Worm (Caenorhabditis elegans) whole organism, L1 larva: ENCODE data around the gene Y54G2A.7.
A peak's percentile ranks its signal among the peaks of the same experiment; 100 is the strongest.

ENCODE experiments used
- C04F5.9 ChIP-seq: sonication (generic microtip); optimal IDR thresholded peaks from 2 replicates; lab custom pipeline; 2016; ENCODE audit warnings: missing genetic modification characterization, missing compliant biosample characterization
- C16A3.4 ChIP-seq: fragments of 150-350 bp; optimal IDR thresholded peaks from 2 replicates; lab custom pipeline; 2014; ENCODE audit warnings: missing biosample characterization, missing genetic modification characterization
- C34B4.2 ChIP-seq: sonication (generic microtip); optimal IDR thresholded peaks from 2 replicates; lab custom pipeline; 2017; ENCODE audit warnings: mild to moderate bottlenecking, missing genetic modification characterization, missing compliant biosample characterization
- aly-2 ChIP-seq: fragments of 150-350 bp; optimal IDR thresholded peaks from 2 replicates; lab custom pipeline; 2014; ENCODE audit warnings: missing biosample characterization, missing genetic modification characterization
- ama-1 ChIP-seq: fragments of 150-350 bp; optimal IDR thresholded peaks from 2 replicates; lab custom pipeline; 2014
- ceh-8 ChIP-seq: fragments of 200-800 bp; sonication (Bioruptor generic); optimal IDR thresholded peaks from 2 replicates; lab custom pipeline; 2018; ENCODE audit warnings: mild to moderate bottlenecking, missing genetic modification characterization, moderate library complexity, missing compliant biosample characterization
- ceh-90 ChIP-seq: sonication (generic microtip); optimal IDR thresholded peaks from 2 replicates; lab custom pipeline; 2016; ENCODE audit warnings: missing genetic modification characterization, missing compliant biosample characterization
- dsc-1 ChIP-seq: sonication (generic microtip); optimal IDR thresholded peaks from 2 replicates; lab custom pipeline; 2016; ENCODE audit warnings: mild to moderate bottlenecking, missing genetic modification characterization, missing compliant biosample characterization
- efl-1 ChIP-seq, 4 experiments: fragments of 150-350 bp; optimal IDR thresholded peaks in 3 of 4; peaks in 1 of 4; 1 replicate in 1 of 4; 2 replicates in 3 of 4; lab custom pipeline; 2014; ENCODE audit warnings: missing biosample characterization in 2 of 4, missing genetic modification characterization in 2 of 4, missing genetic modification reagents in 2 of 4
- efl-3 ChIP-seq: fragments of 200-800 bp; sonication (Bioruptor generic); optimal IDR thresholded peaks from 2 replicates; lab custom pipeline; 2018; ENCODE audit warnings: mild to moderate bottlenecking, missing genetic modification characterization, missing compliant biosample characterization
- elt-2 ChIP-seq: sonication (generic microtip); optimal IDR thresholded peaks from 2 replicates; lab custom pipeline; 2016; ENCODE audit warnings: missing genetic modification characterization, mild to moderate bottlenecking, inconsistent platforms, missing compliant biosample characterization, missing genetic modification reagents
- elt-3 ChIP-seq, 6 experiments: fragments of 150-350 bp in 1 of 6; sonication (generic microtip); optimal IDR thresholded peaks; 2 replicates each; lab custom pipeline; 2017 to 2018; ENCODE audit warnings: missing biosample characterization in 6 of 6, missing genetic modification characterization in 6 of 6, inconsistent platforms in 1 of 6
- ets-5 ChIP-seq: fragments of 200-800 bp; sonication (Bioruptor generic); IDR thresholded peaks from 2 replicates; pipeline ENCODE4 v1.3.6; 2022; ENCODE audit warnings: missing genetic modification characterization, missing compliant biosample characterization
- fkh-10 ChIP-seq: sonication (generic microtip); optimal IDR thresholded peaks from 2 replicates; lab custom pipeline; 2017; ENCODE audit warnings: missing biosample characterization, missing genetic modification reagents, missing genetic modification characterization
- fos-1 ChIP-seq: fragments of 150-350 bp; optimal IDR thresholded peaks from 2 replicates; lab custom pipeline; 2014; ENCODE audit warnings: missing biosample characterization, missing genetic modification characterization
- grh-1 ChIP-seq: fragments of 200-800 bp; sonication (Bioruptor generic); IDR thresholded peaks from 2 replicates; pipeline ENCODE4 v1.3.6; 2022; ENCODE audit warnings: missing genetic modification reagents, missing genetic modification characterization, missing compliant biosample characterization
- hlh-4 ChIP-seq: sonication (generic microtip); optimal IDR thresholded peaks from 2 replicates; lab custom pipeline; 2016; ENCODE audit warnings: mild to moderate bottlenecking, missing genetic modification characterization, missing compliant biosample characterization
- irx-1 ChIP-seq: sonication (generic microtip); optimal IDR thresholded peaks from 2 replicates; lab custom pipeline; 2016; ENCODE audit warnings: missing genetic modification characterization, missing compliant biosample characterization
- jun-1 ChIP-seq: fragments of 150-350 bp; optimal IDR thresholded peaks from 2 replicates; lab custom pipeline; 2014; ENCODE audit warnings: missing biosample characterization, missing genetic modification reagents, missing genetic modification characterization
- lin-14 ChIP-seq: fragments of 200-800 bp; sonication (Bioruptor generic); optimal IDR thresholded peaks from 2 replicates; lab custom pipeline; 2018; ENCODE audit warnings: mild to moderate bottlenecking, missing genetic modification characterization, moderate library complexity, missing compliant biosample characterization
- mab-9 ChIP-seq: fragments of 200-800 bp; sonication (Bioruptor generic); IDR thresholded peaks from 2 replicates; pipeline ENCODE4 v1.3.6; 2022; ENCODE audit warnings: missing genetic modification reagents, missing genetic modification characterization, missing compliant biosample characterization
- nhr-76 ChIP-seq: sonication (generic microtip); optimal IDR thresholded peaks from 2 replicates; lab custom pipeline; 2017; ENCODE audit warnings: missing biosample characterization, missing genetic modification characterization
- nhr-85 ChIP-seq: sonication (generic microtip); peaks from one replicate; lab custom pipeline; 2016; ENCODE audit warnings: missing genetic modification characterization, inconsistent platforms, missing compliant biosample characterization
- pag-3 ChIP-seq: sonication (generic microtip); optimal IDR thresholded peaks from 2 replicates; lab custom pipeline; 2017; ENCODE audit warnings: missing genetic modification characterization, mild to moderate bottlenecking, missing compliant biosample characterization, antibody characterized with exemption, borderline replicate concordance; ENCODE audit not compliant: insufficient read depth
- rnt-1 ChIP-seq: sonication (generic microtip); optimal IDR thresholded peaks from 2 replicates; lab custom pipeline; 2016; ENCODE audit warnings: mild to moderate bottlenecking, missing genetic modification characterization, moderate library complexity, missing compliant biosample characterization
- skn-1 ChIP-seq: fragments of 150-350 bp; optimal IDR thresholded peaks from 2 replicates; lab custom pipeline; 2014; ENCODE audit warnings: missing biosample characterization, missing genetic modification characterization
- sptf-1 ChIP-seq: fragments of 150-350 bp; optimal IDR thresholded peaks from 2 replicates; lab custom pipeline; 2014; ENCODE audit warnings: missing biosample characterization, missing genetic modification characterization
- swsn-7 ChIP-seq: sonication (generic microtip); optimal IDR thresholded peaks from 2 replicates; lab custom pipeline; 2016; ENCODE audit warnings: missing genetic modification characterization, missing compliant biosample characterization
- tlp-1 ChIP-seq: fragments of 150-350 bp; optimal IDR thresholded peaks from 2 replicates; lab custom pipeline; 2014; ENCODE audit warnings: missing biosample characterization, missing genetic modification characterization
- unc-130 ChIP-seq: fragments of 150-350 bp; optimal IDR thresholded peaks from 2 replicates; lab custom pipeline; 2017; ENCODE audit warnings: missing biosample characterization, missing genetic modification characterization, inconsistent platforms
- unc-62 ChIP-seq: fragments of 150-350 bp; optimal IDR thresholded peaks from 2 replicates; lab custom pipeline; 2014; ENCODE audit warnings: missing biosample characterization, missing genetic modification reagents, missing genetic modification characterization
- unc-86 ChIP-seq: sonication (generic microtip); optimal IDR thresholded peaks from 2 replicates; lab custom pipeline; 2016; ENCODE audit warnings: missing genetic modification characterization, missing compliant biosample characterization
- vab-15 ChIP-seq: sonication (generic microtip); optimal IDR thresholded peaks from 2 replicates; lab custom pipeline; 2017; ENCODE audit warnings: missing genotype, mild to moderate bottlenecking, missing genetic modification characterization, missing compliant biosample characterization
- zip-4 ChIP-seq: fragments of 200-800 bp; sonication (Bioruptor generic); optimal IDR thresholded peaks from 2 replicates; lab custom pipeline; 2018; ENCODE audit warnings: mild to moderate bottlenecking, missing genetic modification characterization, moderate library complexity, missing compliant biosample characterization

Y54G2A.7 gene

ce11 chrIV:2858734-2859133, 20.3 kb downstream of the Y54G2A.7 start:
- TF ChIP-seq C16A3.4 (tag; lab: Kevin White, UChicago) = no peak
- TF ChIP-seq hlh-4 (tag; lab: Kevin White, UChicago) = no peak
- TF ChIP-seq mab-9 (GFP tag; lab: Robert Waterston, UW) = no peak
- peak; percentile 37 for TF ChIP-seq lin-14
- no peak for TF ChIP-seq ceh-90 (tag; lab: Kevin White, UChicago)
- no peak for TF ChIP-seq sptf-1 (tag; lab: Kevin White, UChicago)
- peak; percentile 33 for TF ChIP-seq fkh-10 (GFP tag; lab: Kevin White, UChicago)
- TF ChIP-seq unc-86 (tag; lab: Kevin White, UChicago) = peak; percentile 35
- no peak for TF ChIP-seq jun-1 (tag; lab: Kevin White, UChicago)
- TF ChIP-seq ets-5 (GFP tag; lab: Robert Waterston, UW) = no peak

- TF ChIP-seq nhr-76 (no peak), C04F5.9 (tag; lab: Kevin White, UChicago) (no peak), ets-5 (GFP tag; lab: Robert Waterston, UW) (no peak), aly-2 (no peak), sptf-1 (tag; lab: Kevin White, UChicago) (no peak), vab-15 (no peak), zip-4 (no peak)
- TF ChIP-seq, all 84 proteins: peak for 0
These were observed 26.3 kb downstream of the Y54G2A.7 start, which contains the start of gene Y54G2A.16 for ce11 chrIV:2864743-2865142. Y54G2A.16 (minus strand) TSS chrIV:2864843.

- TF ChIP-seq unc-130 (tag; lab: Kevin White, UChicago) (peak; percentile 5), grh-1 (GFP tag; lab: Robert Waterston, UW) (no peak), dsc-1 (tag; lab: Kevin White, UChicago) (peak; percentile 38), ceh-8 (no peak), rnt-1 (tag; lab: Kevin White, UChicago) (peak; percentile 54), unc-62 (no peak)
These were observed 46.9 kb downstream of the Y54G2A.7 start for ce11 chrIV:2885260-2885659.

ce11 chrIV:2886655-2887054, 48.2 kb downstream of the Y54G2A.7 start, which contains the start of gene dml-1:
dml-1 (plus strand) TSS chrIV:2886955.
- TF ChIP-seq ama-1 (no peak), pag-3 (tag; lab: Kevin White, UChicago) (no peak), C34B4.2 (tag; lab: Kevin White, UChicago) (no peak), elt-2 (tag; lab: Kevin White, UChicago) (no peak), elt-3 (tag; optimal IDR thresholded peaks at IDR 0.05; lab: Kevin White, UChicago) (no peak)

- TF ChIP-seq efl-3 (no peak), zip-4 (no peak), skn-1 (no peak), swsn-7 (tag; lab: Kevin White, UChicago) (no peak), unc-86 (tag; lab: Kevin White, UChicago) (peak; percentile 10)
These were observed 48.8 kb downstream of the Y54G2A.7 start for ce11 chrIV:2887245-2887644.

ce11 chrIV:2888496-2889101, 50.2 kb downstream of the Y54G2A.7 start:
- TF ChIP-seq fos-1 (tag; lab: Kevin White, UChicago) (no peak), ets-5 (GFP tag; lab: Robert Waterston, UW) (no peak), nhr-85 (tag; lab: Kevin White, UChicago) (no peak), tlp-1 (tag; lab: Kevin White, UChicago) (no peak), irx-1 (tag; lab: Kevin White, UChicago) (no peak), rnt-1 (tag; lab: Kevin White, UChicago) (no peak), efl-1 (optimal IDR thresholded peaks at IDR 0.05; lab: Kevin White, UChicago) (no peak), efl-1 (GFP tag; optimal IDR thresholded peaks at IDR 0.05 in 1 of 2; lab: Kevin White, UChicago) (peak in 1 of 2 experiments; percentile 43)
